Worm (Caenorhabditis elegans) whole organism, late embryonic: ENCODE results near the gene nhr-202.

ENCODE experiments used
- C38D4.7 ChIP-seq: fragments of 200-800 bp; sonication (Bioruptor generic); optimal IDR thresholded peaks from 2 replicates; lab custom pipeline; 2018; ENCODE audit warnings: mild to moderate bottlenecking, missing genetic modification characterization, moderate library complexity, missing compliant biosample characterization
- ceh-22 ChIP-seq: sonication (generic microtip); optimal IDR thresholded peaks from 2 replicates; lab custom pipeline; 2017; ENCODE audit warnings: missing biosample characterization, missing genetic modification characterization
- dmd-4 ChIP-seq: sonication (generic microtip); optimal IDR thresholded peaks from 2 replicates; lab custom pipeline; 2016; ENCODE audit warnings: borderline replicate concordance, missing genetic modification characterization, missing compliant biosample characterization
- dve-1 ChIP-seq: sonication (generic microtip); optimal IDR thresholded peaks from 2 replicates; lab custom pipeline; 2017; ENCODE audit warnings: antibody characterized with exemption, mild to moderate bottlenecking, missing genetic modification characterization, missing compliant biosample characterization
- fkh-10 ChIP-seq: fragments of 150-350 bp; optimal IDR thresholded peaks from 2 replicates; lab custom pipeline; 2014; ENCODE audit warnings: missing biosample characterization, missing genetic modification reagents, missing genetic modification characterization
- gmeb-2 ChIP-seq: sonication (generic microtip); optimal IDR thresholded peaks from 2 replicates; lab custom pipeline; 2016; ENCODE audit warnings: missing genetic modification characterization, inconsistent platforms, missing compliant biosample characterization
- lin-11 ChIP-seq: fragments of 200-800 bp; sonication (Bioruptor generic); optimal IDR thresholded peaks from 2 replicates; lab custom pipeline; 2018; ENCODE audit warnings: mild to moderate bottlenecking, missing genetic modification characterization, missing compliant biosample characterization
- nhr-11 ChIP-seq: fragments of 150-350 bp; optimal IDR thresholded peaks from 2 replicates; lab custom pipeline; 2014; ENCODE audit warnings: missing biosample characterization, missing genetic modification characterization
- pat-9 ChIP-seq: fragments of 200-800 bp; sonication (Bioruptor generic); optimal IDR thresholded peaks from 2 replicates; lab custom pipeline; 2018; ENCODE audit warnings: mild to moderate bottlenecking, missing genetic modification characterization, moderate library complexity, missing compliant biosample characterization
- pha-4 ChIP-seq: fragments of 150-350 bp; optimal IDR thresholded peaks from 2 replicates; lab custom pipeline; 2018; ENCODE audit warnings: missing biosample characterization, missing genetic modification reagents, missing genetic modification characterization
- zip-5 ChIP-seq: sonication (generic microtip); optimal IDR thresholded peaks from 2 replicates; lab custom pipeline; 2016; ENCODE audit warnings: missing genetic modification characterization, missing compliant biosample characterization

ce11 chrV:443193-443592 is 19.2 kb upstream of the nhr-202 start, which contains the start of gene srh-33:
- no peak for TF ChIP-seq pha-4 (tag; lab: Kevin White, UChicago)
- no peak for TF ChIP-seq zip-5
- TF ChIP-seq C38D4.7 (GFP tag; lab: Kevin White, UChicago), result no peak
- TF ChIP-seq fkh-10 (GFP tag; lab: Kevin White, UChicago), result no peak
- TF ChIP-seq ceh-22 (tag; lab: Kevin White, UChicago), result no peak
- no peak for TF ChIP-seq lin-11 (tag; lab: Kevin White, UChicago)
- no peak for TF ChIP-seq gmeb-2 (tag; lab: Kevin White, UChicago)
- no peak for TF ChIP-seq pat-9 (tag; lab: Kevin White, UChicago)
- TF ChIP-seq dmd-4 (tag; lab: Kevin White, UChicago), result no peak
- TF ChIP-seq nhr-11, result no peak
- TF ChIP-seq dve-1 (tag; lab: Kevin White, UChicago), result no peak
